Worm (Caenorhabditis elegans) whole organism, young adult: ENCODE measurements around the gene ZK899.7.

Experiments
- atf-7 ChIP-seq: sonication (generic microtip); optimal IDR thresholded peaks from 2 replicates; lab custom pipeline; 2017; ENCODE audit warnings: mild to moderate bottlenecking, missing genetic modification characterization, missing compliant biosample characterization
- ceh-100 ChIP-seq: fragments of 200-800 bp; sonication (Bioruptor generic); IDR thresholded peaks from 2 replicates; pipeline ENCODE4 v1.3.6; 2022; ENCODE audit warnings: missing genetic modification reagents, missing genetic modification characterization, missing compliant biosample characterization
- ceh-58 ChIP-seq: fragments of 200-800 bp; sonication (Bioruptor generic); IDR thresholded peaks from 2 replicates; pipeline ENCODE4 v1.3.6; 2022; ENCODE audit warnings: missing genetic modification characterization, missing compliant biosample characterization
- egl-18 ChIP-seq: fragments of 200-800 bp; sonication (Bioruptor generic); IDR thresholded peaks from 2 replicates; pipeline ENCODE4 v1.3.6; 2022; ENCODE audit warnings: missing genetic modification reagents, missing genetic modification characterization, missing compliant biosample characterization
- lin-35 ChIP-seq, 3 experiments: fragments of 150-350 bp in 2 of 3; sonication (generic microtip) in 1 of 3; optimal IDR thresholded peaks; 2 replicates each; lab custom pipeline; 2014 to 2018; ENCODE audit warnings: missing biosample characterization in 3 of 3, missing genetic modification characterization in 3 of 3, missing genetic modification reagents in 3 of 3
- lsl-1 ChIP-seq: fragments of 200-800 bp; sonication (Bioruptor generic); optimal IDR thresholded peaks from 2 replicates; lab custom pipeline; 2018; ENCODE audit warnings: mild to moderate bottlenecking, missing genetic modification characterization, moderate library complexity, missing compliant biosample characterization
- mxl-1 ChIP-seq: sonication (generic microtip); optimal IDR thresholded peaks from 2 replicates; lab custom pipeline; 2016; ENCODE audit warnings: missing genetic modification characterization, missing compliant biosample characterization
- nfya-2 ChIP-seq: fragments of 200-800 bp; sonication (Bioruptor generic); IDR thresholded peaks from 2 replicates; pipeline ENCODE4 v1.3.6; 2022; ENCODE audit warnings: missing genetic modification reagents, missing genetic modification characterization, missing compliant biosample characterization
- nfyb-1 ChIP-seq: fragments of 200-800 bp; sonication (Bioruptor generic); IDR thresholded peaks from 2 replicates; pipeline ENCODE4 v1.3.6; 2022; ENCODE audit warnings: missing genetic modification reagents, missing genetic modification characterization, missing compliant biosample characterization
- snpc-1.1 ChIP-seq: sonication (generic microtip); optimal IDR thresholded peaks from 2 replicates; lab custom pipeline; 2017; ENCODE audit warnings: missing genetic modification characterization, mild to moderate bottlenecking, missing compliant biosample characterization, antibody characterized with exemption, moderate library complexity, missing genotype, missing genetic modification reagents; ENCODE audit not compliant: insufficient read depth

DNA sequence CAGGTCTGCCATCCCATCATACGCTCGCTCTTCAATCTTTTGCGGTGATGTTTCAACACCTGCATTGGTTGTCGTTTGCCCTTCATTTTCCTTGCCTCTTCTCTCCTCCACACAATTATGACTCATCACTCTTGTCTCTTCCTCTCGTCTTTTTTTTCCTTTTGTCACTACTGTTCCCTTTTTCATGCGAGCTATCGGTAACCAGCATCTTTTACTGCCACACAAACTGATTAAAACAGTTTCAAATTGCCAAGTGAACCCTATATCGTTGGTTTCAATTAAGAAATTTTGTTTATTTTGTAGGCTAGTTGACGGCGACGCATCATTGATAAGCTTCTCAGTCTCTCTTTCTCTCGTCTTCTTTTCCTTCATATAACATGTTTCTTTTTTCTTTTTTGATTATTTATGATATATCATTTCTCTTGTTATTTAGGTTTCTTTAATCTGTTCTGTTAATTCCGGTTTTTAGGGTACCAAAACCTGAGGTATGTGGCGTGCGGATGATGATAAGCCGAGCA, 3.0 kb downstream of the ZK899.7 start, which contains the start of gene ZK899.1:
- no peak for TF ChIP-seq ceh-58 (GFP tag; lab: Robert Waterston, UW)
- TF ChIP-seq nfyb-1 (GFP tag; lab: Robert Waterston, UW) = no peak
- TF ChIP-seq lin-35 (GFP tag; optimal IDR thresholded peaks at IDR 0.05; lab: Kevin White, UChicago) = no peak
- no peak for TF ChIP-seq mxl-1 (tag; lab: Kevin White, UChicago)
- no peak for TF ChIP-seq ceh-100 (GFP tag; lab: Robert Waterston, UW)
- TF ChIP-seq egl-18 (GFP tag; lab: Robert Waterston, UW) = no peak
- no peak for TF ChIP-seq snpc-1.1 (tag; lab: Kevin White, UChicago)
- peak; percentile 32 for TF ChIP-seq atf-7 (tag; lab: Kevin White, UChicago)
- no peak for TF ChIP-seq nfya-2 (GFP tag; lab: Robert Waterston, UW)
- TF ChIP-seq lsl-1 = no peak
